Fruit fly (Drosophila melanogaster): ENCODE data around the gene CG9215.
A peak's percentile ranks its signal among the peaks of the same experiment; 100 is the strongest.

The CG9215 gene

DNA sequence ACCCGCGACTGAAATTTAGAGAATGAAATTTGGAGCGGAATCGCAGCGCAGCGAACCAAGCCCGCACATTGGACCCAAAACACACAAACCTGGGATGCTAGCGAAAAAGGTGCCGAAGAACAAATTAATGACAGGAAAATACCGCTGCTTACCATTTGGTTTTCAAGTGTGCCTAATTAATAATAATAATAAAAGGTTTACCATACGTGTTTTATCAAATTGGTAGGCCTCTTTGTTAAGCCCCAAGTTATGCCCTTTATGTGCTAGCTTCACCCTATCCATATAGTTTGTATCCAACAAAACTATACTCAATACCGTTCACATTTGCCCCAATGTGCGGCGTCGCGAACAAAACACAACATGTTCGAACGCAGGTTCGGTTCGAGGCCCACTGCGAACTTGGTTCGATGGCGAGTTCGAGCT is 28.4 kb downstream of the CG9215 start, which contains the start of gene Ac13E (continued):
- TF ChIP-seq Rx (GFP tag; IDR thresholded peaks at IDR 0.05) = peak; percentile 64; the same call in 1 of the 2 replicates
- 0 out of 2 replicates have a peak, but pooled peaks have one; percentile 49 for TF ChIP-seq CG43689 (GFP tag; IDR thresholded peaks at IDR 0.05)

- TF ChIP-seq row (GFP tag; IDR thresholded peaks at IDR 0.05) = peak; percentile 28; the same call in 1 of the 3 replicates
- TF ChIP-seq CG4707 (GFP tag; optimal IDR thresholded peaks at IDR 0.05) = peak; percentile 56
- TF ChIP-seq lola (GFP tag; optimal IDR thresholded peaks at IDR 0.05) = peak in 1 of 3 experiments; percentile 31
- TF ChIP-seq Ets65A (GFP tag) = peak; percentile 57
- TF ChIP-seq CG10979 (tag; optimal IDR thresholded peaks at IDR 0.05) = peak; percentile 38
- TF ChIP-seq phol (tag; optimal IDR thresholded peaks at IDR 0.05) = peak; percentile 13
- no peak for TF ChIP-seq bigmax (GFP tag; optimal IDR thresholded peaks at IDR 0.05)
- no peak for TF ChIP-seq CG10431 (GFP tag; optimal IDR thresholded peaks at IDR 0.05)
- TF ChIP-seq CG18262 (tag; optimal IDR thresholded peaks at IDR 0.05) = peak; percentile 33
- TF ChIP-seq D19B (GFP tag; optimal IDR thresholded peaks at IDR 0.05) = peak; percentile 32
- peak; percentile 11 for TF ChIP-seq CG9727 (GFP tag; optimal IDR thresholded peaks at IDR 0.05)
- no peak for TF ChIP-seq CG8281 (tag; optimal IDR thresholded peaks at IDR 0.05)
- peak; percentile 20 for TF ChIP-seq dmrt11E (tag; optimal IDR thresholded peaks at IDR 0.05)
- TF ChIP-seq nmo (GFP tag; optimal IDR thresholded peaks at IDR 0.05) = peak; percentile 20
- no peak for TF ChIP-seq Hr3 (GFP tag; optimal IDR thresholded peaks at IDR 0.05)
- no peak for TF ChIP-seq CG11456 (GFP tag; IDR thresholded peaks at IDR 0.05)
- no peak for TF ChIP-seq lbe (GFP tag; optimal IDR thresholded peaks at IDR 0.05)
- TF ChIP-seq sima (GFP tag; optimal IDR thresholded peaks at IDR 0.05) = no peak
- TF ChIP-seq emc (GFP tag; optimal IDR thresholded peaks at IDR 0.05) = no peak
- peak; percentile 13 for TF ChIP-seq CG5180 (GFP tag; optimal IDR thresholded peaks at IDR 0.05)
- peak; percentile 23 for TF ChIP-seq gem (tag; optimal IDR thresholded peaks at IDR 0.05)
- TF ChIP-seq D19A (tag; optimal IDR thresholded peaks at IDR 0.05) = peak; percentile 50
- TF ChIP-seq sens (GFP tag) = peak; percentile 71
- peak; percentile 13 for TF ChIP-seq CG2712 (tag; optimal IDR thresholded peaks at IDR 0.05)
- no peak for TF ChIP-seq CG8765 (GFP tag; IDR thresholded peaks at IDR 0.05)
- peak; percentile 8 to 23 for TF ChIP-seq bsh (GFP tag; optimal IDR thresholded peaks at IDR 0.05)
Measured at dm6 chrX:15552472-15552888, 30.2 kb downstream of the CG9215 start.

DNA sequence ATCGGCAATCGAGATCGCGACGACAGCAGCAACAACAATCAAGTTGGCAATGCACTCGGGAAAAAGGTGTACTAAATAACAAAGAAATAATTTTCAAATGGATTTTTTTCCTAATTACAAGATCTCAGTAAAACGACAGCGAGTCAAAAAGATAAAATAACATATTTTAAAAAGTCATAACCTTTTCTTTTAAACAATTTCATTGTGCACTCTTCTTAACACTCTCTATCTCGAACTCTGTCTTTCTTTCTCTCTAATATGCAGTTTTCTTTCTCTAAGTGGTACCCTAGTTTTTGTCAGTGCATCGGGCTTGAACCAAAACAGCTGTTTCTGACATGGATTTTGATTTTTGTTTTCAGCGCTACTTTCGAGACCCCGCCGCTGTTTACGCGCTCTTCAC is 33.6 kb downstream of the CG9215 start:
- TF ChIP-seq btn (GFP tag; optimal IDR thresholded peaks at IDR 0.05) (peak; percentile 32), Optix (GFP tag; IDR thresholded peaks at IDR 0.05) (no peak), CG10959 (GFP tag; IDR thresholded peaks at IDR 0.05) (no peak), ems (GFP tag; optimal IDR thresholded peaks at IDR 0.05) (peak; percentile 70), crc (GFP tag; optimal IDR thresholded peaks at IDR 0.05) (peak; percentile 40), org-1 (GFP tag; optimal IDR thresholded peaks at IDR 0.05) (peak; percentile 64), CG14860 (GFP tag; IDR thresholded peaks at IDR 0.05; ENCODE audit: partially characterized antibody) (no peak), lmd (GFP tag; IDR thresholded peaks at IDR 0.05) (peak; percentile 85), Rx (GFP tag; IDR thresholded peaks at IDR 0.05) (0 out of 2 replicates have a peak, but pooled peaks have one; percentile 8), tll (GFP tag; optimal IDR thresholded peaks at IDR 0.05) (no peak), CG10654 (GFP tag; optimal IDR thresholded peaks at IDR 0.05) (peak; percentile 47), B-H2 (GFP tag; optimal IDR thresholded peaks at IDR 0.05) (no peak), CG12071 (GFP tag; optimal IDR thresholded peaks at IDR 0.05) (peak; percentile 32), HmgD (GFP tag; optimal IDR thresholded peaks at IDR 0.05) (no peak), CG5245 (GFP tag; optimal IDR thresholded peaks at IDR 0.05) (peak; percentile 41), NC2α (GFP tag; optimal IDR thresholded peaks at IDR 0.05) (peak; percentile 29), CG3407 (GFP tag; optimal IDR thresholded peaks at IDR 0.05) (peak; percentile 33), insv (GFP tag; optimal IDR thresholded peaks at IDR 0.05) (no peak), lilli (GFP tag; optimal IDR thresholded peaks at IDR 0.05) (peak; percentile 77), mirr (GFP tag; optimal IDR thresholded peaks at IDR 0.05) (no peak), CG14667 (GFP tag; IDR thresholded peaks at IDR 0.05) (peak; percentile 71), CG4360 (GFP tag; IDR thresholded peaks at IDR 0.05) (no peak)

Data from whole organism, embryonic.